Fruit fly (Drosophila melanogaster): ENCODE results near the gene fwe.

- TF ChIP-seq ttk (optimal IDR thresholded peaks at IDR 0.05): no peak
- TF ChIP-seq Myc (optimal IDR thresholded peaks at IDR 0.05): no peak
- TF ChIP-seq psq (optimal IDR thresholded peaks at IDR 0.05): no peak
- TF ChIP-seq insv (optimal IDR thresholded peaks at IDR 0.05): no peak
Measured at dm6 chr3L:15791072-15791471, 25.1 kb downstream of the fwe start.
